Worm (Caenorhabditis elegans) whole organism, L4 larva: Measurements from ENCODE around the gene T12A7.10.
A peak's percentile ranks its signal among the peaks of the same experiment; 100 is the strongest.

ENCODE experiments used
- F10B5.3 ChIP-seq: sonication (generic microtip); optimal IDR thresholded peaks from 2 replicates; lab custom pipeline; 2016; ENCODE audit warnings: mild to moderate bottlenecking, missing genetic modification characterization, missing compliant biosample characterization
- F37D6.2 ChIP-seq: sonication (generic microtip); optimal IDR thresholded peaks from 2 replicates; lab custom pipeline; 2016; ENCODE audit warnings: mild to moderate bottlenecking, missing genetic modification characterization, missing compliant biosample characterization
- F44E2.7 ChIP-seq: fragments of 200-800 bp; sonication (Bioruptor generic); IDR thresholded peaks from 2 replicates; pipeline ENCODE4 v2.1.2; 2022; ENCODE audit warnings: missing genetic modification characterization, missing compliant biosample characterization
- T26A8.4 ChIP-seq: fragments of 200-800 bp; sonication (Bioruptor generic); IDR thresholded peaks from 2 replicates; pipeline ENCODE4 v1.3.6; 2022; ENCODE audit warnings: missing genetic modification characterization, missing compliant biosample characterization
- ZK337.2 ChIP-seq: fragments of 200-800 bp; sonication (Bioruptor generic); IDR thresholded peaks from 2 replicates; pipeline ENCODE4 v1.3.6; 2022; ENCODE audit warnings: missing genetic modification reagents, missing genetic modification characterization, missing compliant biosample characterization
- aha-1 ChIP-seq: fragments of 150-350 bp; peaks from one replicate; lab custom pipeline; 2014; ENCODE audit warnings: missing biosample characterization, missing genetic modification characterization
- ceh-20 ChIP-seq: fragments of 200-800 bp; sonication (Bioruptor generic); IDR thresholded peaks from 2 replicates; pipeline ENCODE4 v1.3.6; 2022; ENCODE audit warnings: missing genetic modification reagents, missing genetic modification characterization, missing compliant biosample characterization
- ceh-28 ChIP-seq: fragments of 150-350 bp; optimal IDR thresholded peaks from 2 replicates; lab custom pipeline; 2014; ENCODE audit warnings: missing biosample characterization, missing genetic modification reagents, missing genetic modification characterization
- ceh-62 ChIP-seq: sonication (generic microtip); optimal IDR thresholded peaks from 2 replicates; lab custom pipeline; 2017; ENCODE audit warnings: missing biosample characterization, missing genetic modification characterization
- ces-1 ChIP-seq: fragments of 150-350 bp; sonication (generic microtip); optimal IDR thresholded peaks from 4 replicates; lab custom pipeline; 2014; ENCODE audit warnings: missing biosample characterization, missing genetic modification reagents, missing genetic modification characterization
- ctbp-1 ChIP-seq: fragments of 200-800 bp; sonication (Bioruptor generic); IDR thresholded peaks from 2 replicates; pipeline ENCODE4 v1.3.6; 2022; ENCODE audit warnings: missing genetic modification reagents, missing genetic modification characterization, missing compliant biosample characterization
- dmd-6 ChIP-seq: fragments of 200-800 bp; sonication (Bioruptor generic); IDR thresholded peaks from 2 replicates; pipeline ENCODE4 v1.3.6; 2022; ENCODE audit warnings: missing genetic modification reagents, missing genetic modification characterization, missing compliant biosample characterization
- dmd-9 ChIP-seq: fragments of 200-800 bp; sonication (Bioruptor generic); IDR thresholded peaks from 2 replicates; pipeline ENCODE4 v1.3.6; 2022; ENCODE audit warnings: missing genetic modification reagents, missing genetic modification characterization, missing compliant biosample characterization
- dpl-1 ChIP-seq: fragments of 150-350 bp; optimal IDR thresholded peaks from 2 replicates; lab custom pipeline; 2014; ENCODE audit warnings: missing biosample characterization, missing genetic modification reagents, missing genetic modification characterization
- dve-1 ChIP-seq: sonication (generic microtip); optimal IDR thresholded peaks from 2 replicates; lab custom pipeline; 2017; ENCODE audit warnings: antibody characterized with exemption, mild to moderate bottlenecking, missing genetic modification characterization, missing compliant biosample characterization; ENCODE audit not compliant: insufficient read depth
- fkh-10 ChIP-seq: fragments of 150-350 bp; optimal IDR thresholded peaks from 2 replicates; lab custom pipeline; 2014; ENCODE audit warnings: missing biosample characterization, missing genetic modification reagents, missing genetic modification characterization
- hif-1 ChIP-seq, 2 experiments: sonication (generic microtip); optimal IDR thresholded peaks; 2 replicates each; lab custom pipeline; 2016 to 2017; ENCODE audit warnings: missing compliant biosample characterization in 2 of 2, missing genetic modification characterization in 2 of 2, missing genetic modification reagents in 2 of 2, missing genotype in 2 of 2, mild to moderate bottlenecking in 1 of 2
- hlh-11 ChIP-seq: fragments of 200-800 bp; sonication (Bioruptor generic); optimal IDR thresholded peaks from 2 replicates; lab custom pipeline; 2018; ENCODE audit warnings: mild to moderate bottlenecking, missing genetic modification characterization, missing compliant biosample characterization
- hlh-30 ChIP-seq: sonication (generic microtip); optimal IDR thresholded peaks from 2 replicates; lab custom pipeline; 2017; ENCODE audit warnings: antibody characterized with exemption, mild to moderate bottlenecking, missing genetic modification characterization, missing compliant biosample characterization; ENCODE audit not compliant: insufficient read depth
- hmg-1.1 ChIP-seq: fragments of 200-800 bp; sonication (Bioruptor generic); IDR thresholded peaks from 2 replicates; pipeline ENCODE4 v1.3.6; 2022; ENCODE audit warnings: missing genetic modification reagents, missing genetic modification characterization, missing compliant biosample characterization
- lin-1 ChIP-seq: fragments of 200-800 bp; sonication (Bioruptor generic); IDR thresholded peaks from 2 replicates; pipeline ENCODE4 v1.3.6; 2022; ENCODE audit warnings: missing genetic modification reagents, missing genetic modification characterization, missing compliant biosample characterization
- lsy-2 ChIP-seq, 2 experiments: fragments of 150-350 bp in 1 of 2; sonication (generic microtip) in 1 of 2; optimal IDR thresholded peaks; 2 replicates each; lab custom pipeline; 2014 to 2017; ENCODE audit warnings: missing biosample characterization in 2 of 2, missing genetic modification characterization in 2 of 2
- mdl-1 ChIP-seq, 2 experiments: fragments of 150-350 bp in 1 of 2; sonication (generic microtip) in 1 of 2; optimal IDR thresholded peaks; 2 replicates each; lab custom pipeline; 2014 to 2017; ENCODE audit warnings: missing biosample characterization in 2 of 2, missing genetic modification characterization in 2 of 2
- mep-1 ChIP-seq: fragments of 150-350 bp; sonication (generic microtip); optimal IDR thresholded peaks from 3 replicates; lab custom pipeline; 2014; ENCODE audit warnings: missing biosample characterization, missing genetic modification characterization
- mxl-2 ChIP-seq: fragments of 200-800 bp; sonication (Bioruptor generic); conservative IDR thresholded peaks from 2 replicates; pipeline ENCODE4 v1.3.6; 2022; ENCODE audit warnings: missing genetic modification reagents, missing genetic modification characterization, missing compliant biosample characterization
- nhr-11 ChIP-seq: fragments of 150-350 bp; optimal IDR thresholded peaks from 2 replicates; lab custom pipeline; 2014; ENCODE audit warnings: missing biosample characterization, missing genetic modification characterization
- nhr-111 ChIP-seq: fragments of 200-800 bp; sonication (Bioruptor generic); optimal IDR thresholded peaks from 2 replicates; lab custom pipeline; 2018; ENCODE audit warnings: mild to moderate bottlenecking, missing genetic modification characterization, missing compliant biosample characterization
- nhr-41 ChIP-seq: fragments of 200-800 bp; sonication (Bioruptor generic); IDR thresholded peaks from 2 replicates; pipeline ENCODE4 v1.3.6; 2022; ENCODE audit warnings: missing genetic modification reagents, missing genetic modification characterization, missing compliant biosample characterization
- nhr-76 ChIP-seq: fragments of 150-350 bp; optimal IDR thresholded peaks from 2 replicates; lab custom pipeline; 2014; ENCODE audit warnings: missing biosample characterization, missing genetic modification characterization
- nhr-77 ChIP-seq: fragments of 150-350 bp; optimal IDR thresholded peaks from 2 replicates; lab custom pipeline; 2014; ENCODE audit warnings: missing biosample characterization, missing genetic modification characterization
- pha-4 ChIP-seq, 2 experiments: fragments of 150-350 bp in 1 of 2; fragments of 200-800 bp in 1 of 2; sonication (Bioruptor generic) in 1 of 2; IDR thresholded peaks in 1 of 2; optimal IDR thresholded peaks in 1 of 2; 2 replicates each; pipeline versions ENCODE4 v1.3.6 to Lab custom; 2014 to 2022; ENCODE audit warnings: missing genetic modification characterization in 2 of 2, missing genetic modification reagents in 2 of 2, missing biosample characterization in 1 of 2, missing compliant biosample characterization in 1 of 2
- rbr-2 ChIP-seq: sonication (generic microtip); optimal IDR thresholded peaks from 2 replicates; lab custom pipeline; 2016; ENCODE audit warnings: missing genotype, missing genetic modification characterization, missing compliant biosample characterization
- set-16 ChIP-seq: fragments of 200-800 bp; sonication (Bioruptor generic); IDR thresholded peaks from 2 replicates; pipeline ENCODE4 v1.3.6; 2022; ENCODE audit warnings: missing genetic modification reagents, missing genetic modification characterization, missing compliant biosample characterization
- skn-1 ChIP-seq: fragments of 150-350 bp; optimal IDR thresholded peaks from 2 replicates; lab custom pipeline; 2014; ENCODE audit warnings: missing biosample characterization, missing genetic modification characterization
- zfp-2 ChIP-seq: sonication (generic microtip); optimal IDR thresholded peaks from 2 replicates; lab custom pipeline; 2016; ENCODE audit warnings: mild to moderate bottlenecking, missing genetic modification characterization, missing compliant biosample characterization
- zip-11 ChIP-seq: fragments of 200-800 bp; sonication (Bioruptor generic); IDR thresholded peaks from 2 replicates; pipeline ENCODE4 v1.3.6; 2022; ENCODE audit warnings: missing genetic modification characterization, missing compliant biosample characterization

The T12A7.10 gene

DNA sequence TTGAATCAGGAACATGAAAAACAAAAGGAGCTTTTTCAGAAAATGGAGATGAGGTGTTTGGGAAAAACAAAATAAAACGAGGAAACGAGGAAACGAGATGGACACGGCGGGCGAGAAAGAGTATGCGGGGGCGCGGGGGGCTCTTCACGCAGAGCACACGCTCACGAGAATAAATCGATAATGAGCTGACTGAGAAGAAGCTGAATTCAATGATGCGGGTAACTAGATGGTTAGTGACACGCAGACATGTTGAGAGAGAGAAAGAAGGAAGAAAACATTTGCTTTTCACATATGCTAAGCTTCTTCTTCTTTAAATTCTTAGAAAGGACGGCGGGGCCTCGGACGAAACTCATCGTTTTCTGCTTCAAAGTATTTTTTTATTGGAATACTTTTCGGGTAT is 10.6 kb upstream of the T12A7.10 start:
- no peak for TF ChIP-seq ceh-62
- TF ChIP-seq ctbp-1, result peak; percentile 79
- no peak for TF ChIP-seq dve-1 (tag; lab: Kevin White, UChicago)
- peak in 1 of 2 experiments; percentile 41 for TF ChIP-seq hif-1 (tag; optimal IDR thresholded peaks at IDR 0.05; lab: Kevin White, UChicago)
- no peak for TF ChIP-seq nhr-77 (tag; lab: Kevin White, UChicago)
- 0 out of 2 replicates have a peak, but pooled peaks have one; percentile 49 for TF ChIP-seq ceh-20
- no peak for TF ChIP-seq nhr-41 (GFP tag; lab: Robert Waterston, UW)
- TF ChIP-seq zip-11, result no peak
- TF ChIP-seq F44E2.7, result no peak
- TF ChIP-seq aha-1, result peak; percentile 74
- TF ChIP-seq hlh-30, result peak; percentile 71
- TF ChIP-seq nhr-76, result no peak
- peak; percentile 7 for TF ChIP-seq hlh-11
- TF ChIP-seq skn-1 (tag; lab: Kevin White, UChicago), result no peak
- TF ChIP-seq mep-1 (tag; lab: Kevin White, UChicago), result peak; percentile 52
- peak; percentile 21 to 43 for TF ChIP-seq lsy-2 (tag; optimal IDR thresholded peaks at IDR 0.05; lab: Kevin White, UChicago)
- TF ChIP-seq nhr-11 (tag; lab: Kevin White, UChicago), result peak; percentile 20
- TF ChIP-seq zfp-2 (tag; lab: Kevin White, UChicago), result no peak
- TF ChIP-seq rbr-2 (tag; lab: Kevin White, UChicago), result peak; percentile 73
- peak in 1 of 2 experiments; percentile 58 for TF ChIP-seq mdl-1 (tag; optimal IDR thresholded peaks at IDR 0.05; lab: Kevin White, UChicago)
- no peak for TF ChIP-seq dpl-1 (GFP tag; lab: Kevin White, UChicago)
- TF ChIP-seq hmg-1.1 (GFP tag; lab: Robert Waterston, UW), result peak; percentile 50
- TF ChIP-seq fkh-10 (GFP tag; lab: Kevin White, UChicago), result peak; percentile 88
- TF ChIP-seq dmd-6 (GFP tag; lab: Robert Waterston, UW), result peak; percentile 14; the same call in 1 of the 2 replicates
- peak; percentile 48 for TF ChIP-seq F37D6.2
- peak; percentile 60 for TF ChIP-seq ceh-28
- no peak for TF ChIP-seq F10B5.3 (tag; lab: Kevin White, UChicago)
- no peak for TF ChIP-seq ces-1

DNA sequence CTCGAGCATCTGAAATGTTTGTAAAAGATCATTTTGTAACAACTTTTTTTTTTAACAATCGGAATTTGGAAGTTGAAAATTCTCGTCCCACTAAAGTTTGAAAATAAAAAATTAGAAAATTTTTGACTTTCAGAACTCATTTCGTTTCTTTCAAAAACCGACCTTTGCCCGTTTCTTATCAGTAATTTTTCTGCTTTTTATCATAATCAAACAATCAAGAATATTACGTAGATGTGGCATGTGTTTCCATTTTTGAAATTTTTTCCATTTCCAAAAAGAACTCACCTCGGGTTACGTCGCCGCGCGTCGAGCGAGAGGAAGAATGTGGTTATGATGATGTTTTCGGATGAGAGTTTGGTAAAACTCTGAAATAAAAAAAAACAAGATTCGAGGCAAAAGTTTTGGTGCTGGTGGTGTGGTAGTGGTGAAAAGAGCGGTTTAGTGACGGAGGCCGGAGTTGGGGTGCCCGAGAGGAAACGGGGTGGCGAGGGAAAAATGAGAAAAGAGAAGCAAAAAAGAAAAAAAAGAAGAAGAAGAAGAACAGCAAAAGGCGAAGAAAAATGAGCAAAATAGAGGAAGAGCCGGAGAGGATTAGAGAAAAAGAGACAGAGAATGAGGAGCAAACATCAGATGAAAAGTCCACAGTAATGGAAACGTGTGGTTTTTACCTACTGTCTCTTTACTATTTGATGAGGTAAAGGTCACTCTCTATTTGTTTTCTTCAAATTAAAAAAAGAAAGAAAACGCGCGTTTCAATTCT is 6.0 kb upstream of the T12A7.10 start, which contains the start of gene T12A7.2:
T12A7.2 (minus strand) TSS at position 412 of the 760 bp plus-strand sequence.
- no peak for TF ChIP-seq nhr-111 (GFP tag; lab: Kevin White, UChicago)
- TF ChIP-seq ZK337.2 (GFP tag; lab: Robert Waterston, UW), result no peak
- peak; percentile 1 for TF ChIP-seq hlh-11
- peak; percentile 38; the same call in 1 of the 2 replicates for TF ChIP-seq hmg-1.1 (GFP tag; lab: Robert Waterston, UW)
- peak; percentile 52 for TF ChIP-seq set-16 (GFP tag; lab: Robert Waterston, UW)
- peak; percentile 38; the same call in 1 of the 2 replicates for TF ChIP-seq pha-4 (GFP tag; IDR thresholded peaks at IDR 0.05; lab: Robert Waterston, UW)
- TF ChIP-seq pha-4 (tag; optimal IDR thresholded peaks at IDR 0.05; lab: Kevin White, UChicago), result peak; percentile 32
- TF ChIP-seq nhr-11 (tag; lab: Kevin White, UChicago), result no peak
- TF ChIP-seq dve-1 (tag; lab: Kevin White, UChicago), result peak; percentile 24
- peak; percentile 19; the same call in 1 of the 2 replicates for TF ChIP-seq dmd-6 (GFP tag; lab: Robert Waterston, UW)
- no peak for TF ChIP-seq lin-1 (GFP tag; lab: Robert Waterston, UW)
- no peak for TF ChIP-seq mxl-2 (GFP tag; lab: Robert Waterston, UW)
- no peak for TF ChIP-seq T26A8.4 (GFP tag; lab: Robert Waterston, UW)
- TF ChIP-seq, all 104 proteins: peak for 6

DNA sequence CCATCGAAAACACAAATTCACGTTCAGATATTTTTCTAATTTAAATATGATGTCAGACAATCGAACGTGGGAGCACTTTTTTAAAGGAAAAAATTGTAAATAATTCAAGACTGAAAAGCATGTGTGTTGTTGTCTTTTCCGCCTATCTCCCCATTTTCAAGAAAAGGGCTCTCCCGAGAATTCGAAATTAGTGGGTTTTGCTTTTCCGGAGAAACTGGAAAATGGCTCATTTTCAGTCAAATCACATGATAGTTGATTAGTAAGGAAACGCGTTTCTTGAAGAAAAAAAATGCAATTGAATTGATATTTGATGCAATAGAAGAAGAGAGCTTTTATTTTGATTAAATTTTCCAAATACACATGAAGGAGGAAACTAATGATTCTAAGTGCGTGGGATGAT is 4.9 kb upstream of the T12A7.10 start:
- TF ChIP-seq nhr-11 (tag; lab: Kevin White, UChicago) (peak; percentile 26), dmd-9 (GFP tag; lab: Robert Waterston, UW) (no peak)
